Worm (Caenorhabditis elegans) whole organism, L1 larva: ENCODE results near the gene D1044.7.

Source experiments
- aly-2 ChIP-seq: fragments of 150-350 bp; optimal IDR thresholded peaks from 2 replicates; lab custom pipeline; 2014; ENCODE audit warnings: missing biosample characterization, missing genetic modification characterization
- dsc-1 ChIP-seq: sonication (generic microtip); optimal IDR thresholded peaks from 2 replicates; lab custom pipeline; 2016; ENCODE audit warnings: mild to moderate bottlenecking, missing genetic modification characterization, missing compliant biosample characterization
- egl-13 ChIP-seq: sonication (generic microtip); optimal IDR thresholded peaks from 2 replicates; lab custom pipeline; 2016; ENCODE audit warnings: missing genotype, missing genetic modification reagents, missing genetic modification characterization, missing compliant biosample characterization
- elt-2 ChIP-seq: sonication (generic microtip); optimal IDR thresholded peaks from 2 replicates; lab custom pipeline; 2016; ENCODE audit warnings: missing genetic modification characterization, mild to moderate bottlenecking, inconsistent platforms, missing compliant biosample characterization, missing genetic modification reagents
- lin-39 ChIP-seq: fragments of 150-350 bp; optimal IDR thresholded peaks from 2 replicates; lab custom pipeline; 2014; ENCODE audit warnings: missing biosample characterization, missing genetic modification reagents, missing genetic modification characterization
- lsy-2 ChIP-seq, 2 experiments: fragments of 150-350 bp; optimal IDR thresholded peaks; 2 replicates each; lab custom pipeline; 2014; ENCODE audit warnings: missing biosample characterization in 2 of 2, missing genetic modification characterization in 2 of 2
- nhr-12 ChIP-seq: sonication (generic microtip); optimal IDR thresholded peaks from 2 replicates; lab custom pipeline; 2017; ENCODE audit warnings: missing biosample characterization, missing genetic modification characterization
- nhr-20 ChIP-seq: sonication (generic microtip); optimal IDR thresholded peaks from 2 replicates; lab custom pipeline; 2016; ENCODE audit warnings: mild to moderate bottlenecking, missing genetic modification characterization, missing compliant biosample characterization
- nhr-71 ChIP-seq: sonication (generic microtip); optimal IDR thresholded peaks from 2 replicates; lab custom pipeline; 2016; ENCODE audit warnings: mild to moderate bottlenecking, missing genetic modification characterization, moderate library complexity, missing compliant biosample characterization
- nhr-85 ChIP-seq: sonication (generic microtip); peaks from one replicate; lab custom pipeline; 2016; ENCODE audit warnings: missing genetic modification characterization, inconsistent platforms, missing compliant biosample characterization
- tbx-2 ChIP-seq: sonication (generic microtip); optimal IDR thresholded peaks from 2 replicates; lab custom pipeline; 2016; ENCODE audit warnings: missing genetic modification characterization, missing compliant biosample characterization
- zag-1 ChIP-seq: fragments of 150-350 bp; optimal IDR thresholded peaks from 2 replicates; lab custom pipeline; 2014; ENCODE audit warnings: missing biosample characterization, missing genetic modification characterization

DNA sequence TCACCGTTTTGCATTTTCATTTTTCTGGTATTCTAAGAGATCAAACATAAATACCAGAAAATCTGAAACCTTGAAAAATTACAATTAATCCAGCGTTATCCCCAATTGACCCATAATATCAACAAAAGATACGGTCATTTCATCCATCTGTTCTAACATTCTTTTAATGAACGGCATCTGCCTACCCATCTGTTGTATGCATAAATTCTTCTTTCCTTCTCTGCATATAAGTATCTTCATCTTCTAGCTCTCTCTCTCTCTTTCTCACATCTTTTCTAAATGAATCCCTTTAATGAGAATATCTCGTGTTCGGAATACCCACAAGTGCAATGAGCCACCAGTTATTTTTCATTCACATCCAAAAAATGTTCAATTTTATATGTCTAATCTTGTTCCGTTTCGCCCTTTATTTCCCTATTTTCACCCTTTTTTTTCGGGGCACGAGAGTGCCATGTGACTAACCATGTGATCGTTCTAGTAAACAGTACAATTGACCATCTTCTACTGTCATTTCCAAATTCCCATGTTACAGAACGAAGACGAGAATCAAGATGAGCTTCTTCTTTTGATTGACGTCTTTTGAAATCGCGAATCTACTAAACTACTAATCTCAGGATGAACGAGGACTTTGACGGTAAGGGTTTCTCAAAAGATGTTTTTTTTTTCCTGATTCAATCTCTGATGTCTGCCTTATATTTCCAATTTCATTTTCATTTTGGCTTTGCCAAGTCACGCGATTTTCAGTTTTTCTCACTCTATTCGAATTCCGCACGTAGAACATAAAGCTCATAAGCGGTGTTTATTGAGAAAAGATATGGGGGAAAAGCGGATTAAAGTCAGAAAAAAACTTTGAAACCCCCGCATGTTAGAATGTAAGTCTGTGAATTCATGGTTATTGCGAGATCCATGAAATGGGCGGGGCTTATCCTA lies 6.9 kb downstream of the D1044.7 start, which contains the start of gene R02F2.1:
- TF ChIP-seq tbx-2 (tag; lab: Kevin White, UChicago) (peak; percentile 38), nhr-12 (tag; lab: Kevin White, UChicago) (no peak), nhr-20 (tag; lab: Kevin White, UChicago) (peak; percentile 76), lsy-2 (tag; optimal IDR thresholded peaks at IDR 0.05; lab: Kevin White, UChicago) (peak; percentile 7 to 45), nhr-85 (tag; lab: Kevin White, UChicago) (peak; percentile 80), dsc-1 (tag; lab: Kevin White, UChicago) (peak; percentile 79), zag-1 (tag; lab: Kevin White, UChicago) (no peak), nhr-71 (tag; lab: Kevin White, UChicago) (peak; percentile 72), lin-39 (tag; lab: Kevin White, UChicago) (no peak), egl-13 (tag; lab: Kevin White, UChicago) (no peak), aly-2 (tag; lab: Kevin White, UChicago) (no peak), elt-2 (tag; lab: Kevin White, UChicago) (no peak)
